Fruit fly (Drosophila melanogaster) whole organism, prepupa: ENCODE results near the gene AstC.

Source experiments
- Blimp-1 ChIP-seq: fragments of 200-800 bp; sonication (Bioruptor generic); optimal IDR thresholded peaks from 3 replicates; lab custom pipeline; 2017; ENCODE audit warnings: missing biosample characterization, missing genetic modification characterization, mild to moderate bottlenecking, moderate library complexity, missing genetic modification reagents
- CG10631 ChIP-seq: fragments of 200-800 bp; sonication (Bioruptor generic); optimal IDR thresholded peaks from 2 replicates; lab custom pipeline; 2016; ENCODE audit warnings: missing biosample characterization, missing genetic modification characterization
- CG10669 ChIP-seq: fragments of 200-800 bp; sonication (Bioruptor generic); optimal IDR thresholded peaks from 3 replicates; lab custom pipeline; 2018; ENCODE audit warnings: missing biosample characterization, mild to moderate bottlenecking, missing genetic modification characterization, moderate library complexity
- CG11762 ChIP-seq: fragments of 200-800 bp; sonication (Bioruptor generic); optimal IDR thresholded peaks from 3 replicates; lab custom pipeline; 2016; ENCODE audit warnings: missing biosample characterization, missing genetic modification characterization; ENCODE audit not compliant: insufficient read depth
- CG15336 ChIP-seq: fragments of 200-800 bp; sonication (Bioruptor generic); IDR thresholded peaks from 2 replicates; pipeline ENCODE4 v1.3.6; 2022; ENCODE audit warnings: missing biosample characterization, missing genetic modification characterization
- CG1621 ChIP-seq: fragments of 200-800 bp; sonication (Bioruptor generic); optimal IDR thresholded peaks from 3 replicates; lab custom pipeline; 2018; ENCODE audit warnings: missing biosample characterization, mild to moderate bottlenecking, missing genetic modification characterization
- CG16779 ChIP-seq: fragments of 200-800 bp; sonication (Bioruptor generic); optimal IDR thresholded peaks from 3 replicates; lab custom pipeline; 2017; ENCODE audit warnings: missing biosample characterization, mild to moderate bottlenecking, missing genetic modification characterization
- CG3032 ChIP-seq: fragments of 200-800 bp; optimal IDR thresholded peaks from 2 replicates; lab custom pipeline; 2019; ENCODE audit warnings: missing biosample characterization, mild to moderate bottlenecking, missing genetic modification characterization, moderate library complexity
- CG31627 ChIP-seq: fragments of 200-800 bp; sonication (Bioruptor generic); optimal IDR thresholded peaks from 3 replicates; lab custom pipeline; 2016; ENCODE audit warnings: missing biosample characterization, missing genetic modification characterization
- CG3919 ChIP-seq: fragments of 200-800 bp; sonication (Bioruptor generic); optimal IDR thresholded peaks from 3 replicates; lab custom pipeline; 2016; ENCODE audit warnings: missing biosample characterization, missing genetic modification characterization
- CG6163 ChIP-seq: fragments of 200-800 bp; sonication (Bioruptor generic); IDR thresholded peaks from 3 replicates; pipeline ENCODE4 v1.3.6; 2022; ENCODE audit warnings: missing biosample characterization, missing genetic modification characterization
- CG6276 ChIP-seq: fragments of 200-800 bp; sonication (Bioruptor generic); optimal IDR thresholded peaks from 2 replicates; lab custom pipeline; 2017; ENCODE audit warnings: missing biosample characterization, mild to moderate bottlenecking, missing genetic modification characterization
- CG6792 ChIP-seq: fragments of 200-800 bp; sonication (Bioruptor generic); optimal IDR thresholded peaks from 3 replicates; lab custom pipeline; 2016; ENCODE audit warnings: missing biosample characterization, missing genetic modification characterization
- CG6854 ChIP-seq: fragments of 200-800 bp; sonication (Bioruptor generic); optimal IDR thresholded peaks from 2 replicates; lab custom pipeline; 2017; ENCODE audit warnings: missing biosample characterization, mild to moderate bottlenecking, missing genetic modification characterization
- CG8119 ChIP-seq: fragments of 200-800 bp; sonication (Bioruptor generic); IDR thresholded peaks from 3 replicates; pipeline ENCODE4 v1.3.6; 2022; ENCODE audit warnings: missing biosample characterization, missing genetic modification characterization
- CG8319 ChIP-seq: fragments of 200-800 bp; sonication (Bioruptor generic); optimal IDR thresholded peaks from 3 replicates; lab custom pipeline; 2016; ENCODE audit warnings: missing biosample characterization, missing genetic modification characterization
- CG8632 ChIP-seq: fragments of 200-800 bp; sonication (Bioruptor generic); optimal IDR thresholded peaks from 3 replicates; lab custom pipeline; 2016; ENCODE audit warnings: missing biosample characterization, missing genetic modification characterization
- CG9139 ChIP-seq: fragments of 200-800 bp; sonication (Bioruptor generic); optimal IDR thresholded peaks from 3 replicates; lab custom pipeline; 2017; ENCODE audit warnings: missing biosample characterization, mild to moderate bottlenecking, missing genetic modification characterization
- Eip78C ChIP-seq: fragments of 200-800 bp; sonication (Bioruptor generic); peaks from one replicate; lab custom pipeline; 2016; ENCODE audit warnings: missing biosample characterization, missing genetic modification characterization
- Eip93F ChIP-seq: fragments of 200-800 bp; sonication (Bioruptor generic); optimal IDR thresholded peaks from 2 replicates; lab custom pipeline; 2016; ENCODE audit warnings: missing biosample characterization, mild to moderate bottlenecking, missing genetic modification characterization
- Ets21C ChIP-seq: fragments of 200-800 bp; sonication (Bioruptor generic); optimal IDR thresholded peaks from 3 replicates; lab custom pipeline; 2016; ENCODE audit warnings: missing biosample characterization, missing genetic modification characterization
- Ets96B ChIP-seq: fragments of 200-800 bp; optimal IDR thresholded peaks from 2 replicates; lab custom pipeline; 2019; ENCODE audit warnings: missing biosample characterization, mild to moderate bottlenecking, missing genetic modification characterization, moderate library complexity
- Hr38 ChIP-seq: sonication (Bioruptor generic); optimal IDR thresholded peaks from 2 replicates; lab custom pipeline; 2016; ENCODE audit warnings: missing biosample characterization, missing genetic modification characterization
- Hr39 ChIP-seq: fragments of 200-800 bp; sonication (Bioruptor generic); optimal IDR thresholded peaks from 2 replicates; lab custom pipeline; 2016; ENCODE audit warnings: missing biosample characterization, missing genetic modification characterization
- Hr4 ChIP-seq: fragments of 200-800 bp; sonication (Bioruptor generic); optimal IDR thresholded peaks from 3 replicates; lab custom pipeline; 2016; ENCODE audit warnings: missing biosample characterization, missing genetic modification characterization
- Lpt ChIP-seq: fragments of 200-800 bp; sonication (Bioruptor generic); optimal IDR thresholded peaks from 3 replicates; lab custom pipeline; 2016; ENCODE audit warnings: missing biosample characterization, missing genetic modification characterization
- Met ChIP-seq: fragments of 200-800 bp; sonication (Bioruptor generic); optimal IDR thresholded peaks from 3 replicates; lab custom pipeline; 2016; ENCODE audit warnings: missing biosample characterization, missing genetic modification characterization
- OdsH ChIP-seq: fragments of 200-800 bp; sonication (Bioruptor generic); optimal IDR thresholded peaks from 3 replicates; lab custom pipeline; 2016; ENCODE audit warnings: missing biosample characterization, missing genetic modification characterization
- Sox102F ChIP-seq: fragments of 200-800 bp; sonication (Bioruptor generic); optimal IDR thresholded peaks from 2 replicates; lab custom pipeline; 2016; ENCODE audit warnings: missing biosample characterization, mild to moderate bottlenecking, missing genetic modification characterization
- Sox14 ChIP-seq: fragments of 200-800 bp; sonication (Bioruptor generic); optimal IDR thresholded peaks from 3 replicates; lab custom pipeline; 2016; ENCODE audit warnings: missing biosample characterization, missing genetic modification characterization
- Sox15 ChIP-seq: fragments of 200-800 bp; sonication (Bioruptor generic); optimal IDR thresholded peaks from 3 replicates; lab custom pipeline; 2016; ENCODE audit warnings: missing biosample characterization, missing genetic modification characterization
- achi ChIP-seq: fragments of 200-800 bp; sonication (Bioruptor generic); optimal IDR thresholded peaks from 3 replicates; lab custom pipeline; 2016; ENCODE audit warnings: missing biosample characterization, missing genetic modification characterization
- acj6 ChIP-seq: fragments of 200-800 bp; sonication (Bioruptor generic); optimal IDR thresholded peaks from 3 replicates; lab custom pipeline; 2016; ENCODE audit warnings: missing biosample characterization, missing genetic modification characterization
- cyc ChIP-seq: fragments of 200-800 bp; sonication (Bioruptor generic); optimal IDR thresholded peaks from 3 replicates; lab custom pipeline; 2016; ENCODE audit warnings: missing biosample characterization, missing genetic modification characterization
- dac ChIP-seq: fragments of 200-800 bp; sonication (Bioruptor generic); optimal IDR thresholded peaks from 2 replicates; lab custom pipeline; 2017; ENCODE audit warnings: missing biosample characterization, mild to moderate bottlenecking, missing genetic modification characterization
- eg ChIP-seq: fragments of 200-800 bp; sonication (Bioruptor generic); IDR thresholded peaks from 3 replicates; pipeline ENCODE4 v1.3.6; 2022; ENCODE audit warnings: missing biosample characterization, missing genetic modification characterization
- esn ChIP-seq: fragments of 200-800 bp; sonication (Bioruptor generic); optimal IDR thresholded peaks from 2 replicates; lab custom pipeline; 2016; ENCODE audit warnings: missing biosample characterization, mild to moderate bottlenecking, missing genetic modification characterization, moderate library complexity
- fd59A ChIP-seq: fragments of 200-800 bp; sonication (Bioruptor generic); optimal IDR thresholded peaks from 2 replicates; lab custom pipeline; 2017; ENCODE audit warnings: missing biosample characterization, mild to moderate bottlenecking, missing genetic modification characterization, missing genetic modification reagents
- fd85E ChIP-seq: fragments of 200-800 bp; sonication (Bioruptor generic); optimal IDR thresholded peaks from 3 replicates; lab custom pipeline; 2016; ENCODE audit warnings: missing biosample characterization, missing genetic modification characterization
- fkh ChIP-seq: fragments of 200-800 bp; sonication (Bioruptor generic); optimal IDR thresholded peaks from 3 replicates; lab custom pipeline; 2017; ENCODE audit warnings: missing biosample characterization, mild to moderate bottlenecking, missing genetic modification characterization, moderate library complexity
- pdm3 ChIP-seq: fragments of 200-800 bp; sonication (Bioruptor generic); optimal IDR thresholded peaks from 3 replicates; lab custom pipeline; 2016; ENCODE audit warnings: missing biosample characterization, missing genetic modification characterization
- salr ChIP-seq, 2 experiments: fragments of 200-800 bp; sonication (Bioruptor generic); optimal IDR thresholded peaks; 3 replicates each; lab custom pipeline; 2016 to 2018; ENCODE audit warnings: missing biosample characterization in 2 of 2, missing genetic modification characterization in 2 of 2, mild to moderate bottlenecking in 1 of 2
- spab ChIP-seq: fragments of 200-800 bp; sonication (Bioruptor generic); optimal IDR thresholded peaks from 2 replicates; lab custom pipeline; 2017; ENCODE audit warnings: missing biosample characterization, mild to moderate bottlenecking, missing genetic modification characterization, missing genetic modification reagents
- ss ChIP-seq, 2 experiments: fragments of 200-800 bp; sonication (Bioruptor generic); optimal IDR thresholded peaks; 2 replicates in 1 of 2; 3 replicates in 1 of 2; lab custom pipeline; 2017 to 2018; ENCODE audit warnings: mild to moderate bottlenecking in 2 of 2, missing biosample characterization in 2 of 2, missing genetic modification characterization in 2 of 2, moderate library complexity in 1 of 2
- svp ChIP-seq: fragments of 200-800 bp; sonication (Bioruptor generic); peaks from one replicate; lab custom pipeline; 2016; ENCODE audit warnings: missing biosample characterization, missing genetic modification characterization

The AstC gene

dm6 chr2L:11069475-11069874, 11.7 kb downstream of the AstC start (continued):
- TF ChIP-seq salr (GFP tag; optimal IDR thresholded peaks at IDR 0.05; lab: Kevin White, UChicago), result peak; percentile 35 to 67
- TF ChIP-seq CG3919 (GFP tag; lab: Kevin White, UChicago), result peak; percentile 61
- peak; percentile 3 for TF ChIP-seq CG16779 (tag; lab: Kevin White, UChicago)
- no peak for TF ChIP-seq CG9139 (GFP tag; lab: Kevin White, UChicago)
- peak; percentile 78 for TF ChIP-seq CG3032 (tag; lab: Kevin White, UChicago)
- TF ChIP-seq CG8119 (GFP tag; lab: Robert Waterston, UW), result peak; percentile 72
- peak; percentile 76 for TF ChIP-seq spab (GFP tag; lab: Kevin White, UChicago)
- peak; percentile 64 for TF ChIP-seq acj6
- no peak for TF ChIP-seq CG6854 (GFP tag; lab: Kevin White, UChicago)
- TF ChIP-seq OdsH (GFP tag; lab: Kevin White, UChicago), result peak; percentile 52
- peak; percentile 42 for TF ChIP-seq CG11762 (GFP tag; lab: Kevin White, UChicago)
- TF ChIP-seq Ets96B, result peak; percentile 77
- no peak for TF ChIP-seq Sox102F (GFP tag; lab: Kevin White, UChicago)
- peak; percentile 22 for TF ChIP-seq CG6276
- no peak for TF ChIP-seq fkh
- peak; percentile 60 to 64 for TF ChIP-seq ss (GFP tag; optimal IDR thresholded peaks at IDR 0.05; lab: Kevin White, UChicago)
- no peak for TF ChIP-seq Sox15
- TF ChIP-seq Eip78C, result peak; percentile 91
- no peak for TF ChIP-seq Eip93F (GFP tag; lab: Kevin White, UChicago)
- no peak for TF ChIP-seq fd85E (GFP tag; lab: Kevin White, UChicago)

dm6 chr2L:11068907-11069306, 12.3 kb downstream of the AstC start:
- TF ChIP-seq CG6163 (no peak), Blimp-1 (GFP tag; lab: Kevin White, UChicago) (no peak), Eip93F (GFP tag; lab: Kevin White, UChicago) (no peak), CG8319 (no peak), svp (GFP tag; lab: Kevin White, UChicago) (peak; percentile 3), CG1621 (tag; lab: Kevin White, UChicago) (peak; percentile 38), OdsH (GFP tag; lab: Kevin White, UChicago) (no peak)

dm6 chr2L:11068441-11068840, 12.8 kb downstream of the AstC start:
- TF ChIP-seq CG31627, result no peak
- TF ChIP-seq CG15336, result peak; percentile 63
- no peak for TF ChIP-seq pdm3 (GFP tag; lab: Kevin White, UChicago)
- no peak for TF ChIP-seq Sox14 (GFP tag; lab: Kevin White, UChicago)
- peak; percentile 58 for TF ChIP-seq Ets96B
- peak; percentile 52 for TF ChIP-seq svp (GFP tag; lab: Kevin White, UChicago)
- TF ChIP-seq esn (GFP tag; lab: Kevin White, UChicago), result no peak
- no peak for TF ChIP-seq Eip93F (GFP tag; lab: Kevin White, UChicago)
- TF ChIP-seq CG6792 (GFP tag; lab: Kevin White, UChicago), result no peak
- TF ChIP-seq fd59A, result peak; percentile 22
- peak; percentile 15 for TF ChIP-seq achi (GFP tag; lab: Kevin White, UChicago)
- no peak for TF ChIP-seq Lpt
- TF ChIP-seq CG3919 (GFP tag; lab: Kevin White, UChicago), result no peak
- no peak for TF ChIP-seq CG8632 (GFP tag; lab: Kevin White, UChicago)
- no peak for TF ChIP-seq Ets21C (GFP tag; lab: Kevin White, UChicago)
- TF ChIP-seq CG10631 (GFP tag; lab: Kevin White, UChicago), result peak; percentile 26
- TF ChIP-seq CG9139 (GFP tag; lab: Kevin White, UChicago), result peak; percentile 14
- TF ChIP-seq ss (GFP tag; optimal IDR thresholded peaks at IDR 0.05; lab: Kevin White, UChicago), result peak; percentile 42 to 47
- no peak for TF ChIP-seq acj6
- no peak for TF ChIP-seq Sox102F (GFP tag; lab: Kevin White, UChicago)
- TF ChIP-seq Blimp-1 (GFP tag; lab: Kevin White, UChicago), result no peak
- 0 out of 3 replicates have a peak, but pooled peaks have one; percentile 10 for TF ChIP-seq CG6163
- no peak for TF ChIP-seq Hr38 (GFP tag; lab: Kevin White, UChicago)
- TF ChIP-seq Met, result no peak
- no peak for TF ChIP-seq Hr4 (GFP tag; lab: Kevin White, UChicago)
- TF ChIP-seq cyc, result no peak
- no peak for TF ChIP-seq OdsH (GFP tag; lab: Kevin White, UChicago)
- no peak for TF ChIP-seq CG6854 (GFP tag; lab: Kevin White, UChicago)
- TF ChIP-seq Hr39 (GFP tag; lab: Kevin White, UChicago), result no peak
- no peak for TF ChIP-seq CG6276
- no peak for TF ChIP-seq Sox15
- peak; percentile 28; the same call in 1 of the 3 replicates for TF ChIP-seq CG8119 (GFP tag; lab: Robert Waterston, UW)
- peak; percentile 26 for TF ChIP-seq CG10669 (GFP tag; lab: Kevin White, UChicago)
- no peak for TF ChIP-seq eg (GFP tag; lab: Robert Waterston, UW)
- TF ChIP-seq dac (GFP tag; lab: Kevin White, UChicago), result no peak
- peak; percentile 33 for TF ChIP-seq spab (GFP tag; lab: Kevin White, UChicago)
- TF ChIP-seq salr (GFP tag; optimal IDR thresholded peaks at IDR 0.05; lab: Kevin White, UChicago), result no peak
- no peak for TF ChIP-seq fkh
- no peak for TF ChIP-seq CG11762 (GFP tag; lab: Kevin White, UChicago)
